Fruit fly (Drosophila melanogaster) whole organism, wandering third instar larva: ENCODE measurements around the gene CG14668.

Experiments
- OdsH ChIP-seq: fragments of 200-800 bp; sonication (Bioruptor generic); optimal IDR thresholded peaks from 2 replicates; lab custom pipeline; 2016; ENCODE audit warnings: missing biosample characterization, mild to moderate bottlenecking, missing genetic modification characterization
- fru ChIP-seq: fragments of 200-800 bp; sonication (Bioruptor generic); optimal IDR thresholded peaks from 3 replicates; lab custom pipeline; 2016; ENCODE audit warnings: missing biosample characterization, mild to moderate bottlenecking, missing genetic modification characterization

dm6 chr3R:5363412-5363811 is 24.1 kb downstream of the CG14668 start:
- TF ChIP-seq fru (GFP tag; lab: Kevin White, UChicago), result no peak
- no peak for TF ChIP-seq OdsH (GFP tag; lab: Kevin White, UChicago)
